Fruit fly (Drosophila melanogaster) whole organism, adult: ENCODE data around the gene Cpr67Fa2.

Experiments
- CG14711 ChIP-seq: fragments of 200-800 bp; sonication (Bioruptor generic); optimal IDR thresholded peaks from 2 replicates; lab custom pipeline; 2018; ENCODE audit warnings: missing biosample characterization, mild to moderate bottlenecking, missing genetic modification characterization, moderate library complexity
- CG1620 ChIP-seq: fragments of 200-800 bp; sonication (Bioruptor generic); optimal IDR thresholded peaks from 2 replicates; lab custom pipeline; 2016; ENCODE audit warnings: missing biosample characterization, missing genetic modification characterization
- CG33017 ChIP-seq: fragments of 200-800 bp; sonication (Bioruptor generic); optimal IDR thresholded peaks from 2 replicates; lab custom pipeline; 2018; ENCODE audit warnings: missing biosample characterization, mild to moderate bottlenecking, missing genetic modification characterization, moderate library complexity
- CG7045 ChIP-seq: fragments of 200-800 bp; sonication (Bioruptor generic); optimal IDR thresholded peaks from 2 replicates; lab custom pipeline; 2017; ENCODE audit warnings: missing biosample characterization, mild to moderate bottlenecking, missing genetic modification characterization
- Crg-1 ChIP-seq: fragments of 200-800 bp; sonication (Bioruptor generic); optimal IDR thresholded peaks from 2 replicates; lab custom pipeline; 2016; ENCODE audit warnings: missing biosample characterization, missing genetic modification characterization
- Mnt ChIP-seq: fragments of 200-800 bp; sonication (Bioruptor generic); optimal IDR thresholded peaks from 2 replicates; lab custom pipeline; 2016; ENCODE audit warnings: missing biosample characterization, mild to moderate bottlenecking, missing genetic modification characterization
- bab1 ChIP-seq: fragments of 200-800 bp; sonication (Bioruptor generic); optimal IDR thresholded peaks from 3 replicates; lab custom pipeline; 2019; ENCODE audit warnings: missing biosample characterization, mild to moderate bottlenecking, missing genetic modification characterization, moderate library complexity
- cic ChIP-seq: fragments of 200-800 bp; sonication (Bioruptor generic); optimal IDR thresholded peaks from 2 replicates; lab custom pipeline; 2017; ENCODE audit warnings: missing biosample characterization, mild to moderate bottlenecking, missing genetic modification characterization, moderate library complexity
- kay ChIP-seq: fragments of 200-800 bp; sonication (Bioruptor generic); peaks from one replicate; lab custom pipeline; 2016; ENCODE audit warnings: missing biosample characterization, missing genetic modification characterization, borderline replicate concordance
- ovo ChIP-seq: fragments of 200-800 bp; sonication (Bioruptor generic); optimal IDR thresholded peaks from 2 replicates; lab custom pipeline; 2016; ENCODE audit warnings: missing biosample characterization, missing genetic modification characterization
- tj ChIP-seq: fragments of 200-800 bp; sonication (Bioruptor generic); optimal IDR thresholded peaks from 3 replicates; lab custom pipeline; 2017; ENCODE audit warnings: missing biosample characterization, mild to moderate bottlenecking, missing genetic modification characterization, moderate library complexity

dm6 chr3L:10922973-10923372, 31.5 kb downstream of the Cpr67Fa2 start:
- TF ChIP-seq Crg-1 (GFP tag; lab: Kevin White, UChicago), result no peak
- no peak for TF ChIP-seq Mnt (GFP tag; lab: Kevin White, UChicago)
- TF ChIP-seq tj (GFP tag; lab: Kevin White, UChicago), result no peak
- TF ChIP-seq kay (GFP tag; lab: Kevin White, UChicago), result no peak
- TF ChIP-seq CG14711 (tag; lab: Kevin White, UChicago), result no peak
- no peak for TF ChIP-seq CG1620 (GFP tag; lab: Kevin White, UChicago)
- TF ChIP-seq CG7045 (GFP tag; lab: Kevin White, UChicago), result no peak
- TF ChIP-seq CG33017 (tag; lab: Kevin White, UChicago), result no peak
- TF ChIP-seq bab1 (GFP tag; lab: Kevin White, UChicago), result no peak
- no peak for TF ChIP-seq cic (GFP tag; lab: Kevin White, UChicago)
- TF ChIP-seq ovo (GFP tag; lab: Kevin White, UChicago), result no peak
